Worm (Caenorhabditis elegans) whole organism, mixed stage, embryonic: ENCODE results near the gene gtf-2E2.

Experiments used
- bed-3 ChIP-seq: fragments of 200-800 bp; sonication (Bioruptor generic); optimal IDR thresholded peaks from 3 replicates; lab custom pipeline; 2018; ENCODE audit warnings: mild to moderate bottlenecking, missing genetic modification characterization, moderate library complexity, missing compliant biosample characterization
- ceh-39 ChIP-seq: fragments of 150-350 bp; optimal IDR thresholded peaks from 2 replicates; lab custom pipeline; 2014; ENCODE audit warnings: missing biosample characterization, missing genetic modification characterization
- ceh-43 ChIP-seq: fragments of 200-800 bp; sonication (Bioruptor generic); optimal IDR thresholded peaks from 2 replicates; lab custom pipeline; 2018; ENCODE audit warnings: mild to moderate bottlenecking, missing genetic modification characterization, moderate library complexity, missing compliant biosample characterization
- ceh-83 ChIP-seq: fragments of 200-800 bp; sonication (Bioruptor generic); optimal IDR thresholded peaks from 2 replicates; lab custom pipeline; 2018; ENCODE audit warnings: mild to moderate bottlenecking, missing genetic modification characterization, missing compliant biosample characterization
- ces-1 ChIP-seq: fragments of 150-350 bp; optimal IDR thresholded peaks from 2 replicates; lab custom pipeline; 2014; ENCODE audit warnings: missing biosample characterization, missing genetic modification reagents, missing genetic modification characterization
- cnd-1 ChIP-seq: fragments of 200-800 bp; sonication (Bioruptor generic); optimal IDR thresholded peaks from 2 replicates; lab custom pipeline; 2018; ENCODE audit warnings: mild to moderate bottlenecking, missing genetic modification characterization, missing compliant biosample characterization
- drap-1 ChIP-seq: fragments of 200-800 bp; sonication (Bioruptor generic); optimal IDR thresholded peaks from 3 replicates; lab custom pipeline; 2018; ENCODE audit warnings: mild to moderate bottlenecking, missing genetic modification characterization, missing compliant biosample characterization
- elt-1 ChIP-seq: sonication (generic microtip); optimal IDR thresholded peaks from 2 replicates; lab custom pipeline; 2017; ENCODE audit warnings: missing genetic modification characterization, mild to moderate bottlenecking, missing compliant biosample characterization, antibody characterized with exemption, moderate library complexity, borderline replicate concordance; ENCODE audit not compliant: insufficient read depth
- elt-3 ChIP-seq: fragments of 150-350 bp; optimal IDR thresholded peaks from 2 replicates; lab custom pipeline; 2014; ENCODE audit warnings: missing biosample characterization, missing genetic modification characterization
- flh-1 ChIP-seq: fragments of 200-800 bp; sonication (Bioruptor generic); optimal IDR thresholded peaks from 2 replicates; lab custom pipeline; 2018; ENCODE audit warnings: mild to moderate bottlenecking, missing genetic modification characterization, moderate library complexity, missing compliant biosample characterization
- ham-2 ChIP-seq: fragments of 200-800 bp; sonication (Bioruptor generic); optimal IDR thresholded peaks from 2 replicates; lab custom pipeline; 2018; ENCODE audit warnings: mild to moderate bottlenecking, missing genetic modification characterization, missing compliant biosample characterization
- hlh-1 ChIP-seq: fragments of 150-350 bp; optimal IDR thresholded peaks from 2 replicates; lab custom pipeline; 2014; ENCODE audit warnings: missing biosample characterization, missing genetic modification reagents, missing genetic modification characterization
- lin-13 ChIP-seq: fragments of 150-350 bp; optimal IDR thresholded peaks from 2 replicates; lab custom pipeline; 2014; ENCODE audit warnings: missing biosample characterization, missing genetic modification characterization
- lin-32 ChIP-seq: fragments of 200-800 bp; sonication (Bioruptor generic); optimal IDR thresholded peaks from 2 replicates; lab custom pipeline; 2018; ENCODE audit warnings: mild to moderate bottlenecking, missing genetic modification characterization, missing compliant biosample characterization
- lsy-2 ChIP-seq: fragments of 150-350 bp; optimal IDR thresholded peaks from 2 replicates; lab custom pipeline; 2014; ENCODE audit warnings: missing biosample characterization, missing genetic modification characterization
- mab-5 ChIP-seq: fragments of 150-350 bp; optimal IDR thresholded peaks from 2 replicates; lab custom pipeline; 2014; ENCODE audit warnings: missing biosample characterization, missing genetic modification characterization
- mep-1 ChIP-seq: fragments of 150-350 bp; optimal IDR thresholded peaks from 2 replicates; lab custom pipeline; 2017; ENCODE audit warnings: missing biosample characterization, missing genetic modification reagents, missing genetic modification characterization, inconsistent platforms
- mls-2 ChIP-seq: sonication (generic microtip); optimal IDR thresholded peaks from 2 replicates; lab custom pipeline; 2016; ENCODE audit warnings: mild to moderate bottlenecking, missing genetic modification characterization, moderate library complexity, missing compliant biosample characterization
- nhr-12 ChIP-seq: fragments of 150-350 bp; optimal IDR thresholded peaks from 2 replicates; lab custom pipeline; 2014; ENCODE audit warnings: missing biosample characterization, missing genetic modification characterization
- nhr-237 ChIP-seq: fragments of 150-350 bp; optimal IDR thresholded peaks from 2 replicates; lab custom pipeline; 2014; ENCODE audit warnings: missing biosample characterization, missing genetic modification characterization
- nhr-28 ChIP-seq: fragments of 150-350 bp; optimal IDR thresholded peaks from 2 replicates; lab custom pipeline; 2014; ENCODE audit warnings: missing biosample characterization, missing genetic modification characterization
- nhr-76 ChIP-seq: sonication (generic microtip); optimal IDR thresholded peaks from 2 replicates; lab custom pipeline; 2017; ENCODE audit warnings: missing biosample characterization, missing genetic modification characterization
- pha-4 ChIP-seq: fragments of 150-350 bp; optimal IDR thresholded peaks from 2 replicates; lab custom pipeline; 2018; ENCODE audit warnings: missing biosample characterization, missing genetic modification reagents, missing genetic modification characterization
- snpc-4 ChIP-seq: fragments of 150-350 bp; optimal IDR thresholded peaks from 2 replicates; lab custom pipeline; 2014; ENCODE audit warnings: missing biosample characterization, missing genetic modification characterization
- sptf-1 ChIP-seq: sonication (generic microtip); optimal IDR thresholded peaks from 2 replicates; lab custom pipeline; 2017; ENCODE audit warnings: mild to moderate bottlenecking, missing genetic modification characterization, moderate library complexity, missing compliant biosample characterization
- tbx-8 ChIP-seq: fragments of 200-800 bp; sonication (Bioruptor generic); optimal IDR thresholded peaks from 2 replicates; lab custom pipeline; 2018; ENCODE audit warnings: mild to moderate bottlenecking, missing genetic modification characterization, moderate library complexity, missing compliant biosample characterization
- unc-120 ChIP-seq: sonication (generic microtip); optimal IDR thresholded peaks from 2 replicates; lab custom pipeline; 2017; ENCODE audit warnings: missing genetic modification characterization, missing compliant biosample characterization; ENCODE audit not compliant: poor library complexity, severe bottlenecking
- unc-39 ChIP-seq: fragments of 150-350 bp; optimal IDR thresholded peaks from 2 replicates; lab custom pipeline; 2014; ENCODE audit warnings: missing biosample characterization, missing genetic modification characterization
- unc-62 ChIP-seq: fragments of 150-350 bp; optimal IDR thresholded peaks from 2 replicates; lab custom pipeline; 2014; ENCODE audit warnings: missing biosample characterization, missing genetic modification reagents, missing genetic modification characterization
- zip-8 ChIP-seq: fragments of 150-350 bp; optimal IDR thresholded peaks from 2 replicates; lab custom pipeline; 2014; ENCODE audit warnings: missing biosample characterization, missing genetic modification characterization
- ztf-11 ChIP-seq: fragments of 150-350 bp; optimal IDR thresholded peaks from 2 replicates; lab custom pipeline; 2014; ENCODE audit warnings: missing biosample characterization, missing genetic modification characterization

Gene gtf-2E2

ce11 chrII:11578327-11578726 lies 36.0 kb upstream of the gtf-2E2 start, which contains the start of gene smc-6:
Gene smc-6, plus strand, starts transcription at chrII:11578716.
- TF ChIP-seq nhr-28 (tag; lab: Kevin White, UChicago): no peak
- no peak for TF ChIP-seq tbx-8 (GFP tag; lab: Kevin White, UChicago)
- no peak for TF ChIP-seq lin-32 (GFP tag; lab: Kevin White, UChicago)
- TF ChIP-seq mep-1: peak; percentile 32
- TF ChIP-seq mls-2 (tag; lab: Kevin White, UChicago): no peak
- TF ChIP-seq unc-62: no peak
- no peak for TF ChIP-seq zip-8
- TF ChIP-seq ham-2: no peak

ce11 chrII:11577861-11578260 lies 35.6 kb upstream of the gtf-2E2 start:
- TF ChIP-seq cnd-1 (tag; lab: Kevin White, UChicago) (no peak), bed-3 (no peak), drap-1 (GFP tag; lab: Kevin White, UChicago) (no peak), elt-1 (tag; lab: Kevin White, UChicago) (no peak), mab-5 (tag; lab: Kevin White, UChicago) (no peak), nhr-76 (tag; lab: Kevin White, UChicago) (no peak), zip-8 (no peak), ceh-43 (GFP tag; lab: Kevin White, UChicago) (no peak), ceh-83 (GFP tag; lab: Kevin White, UChicago) (no peak), unc-120 (tag; lab: Kevin White, UChicago) (no peak), nhr-12 (tag; lab: Kevin White, UChicago) (no peak), sptf-1 (tag; lab: Kevin White, UChicago) (no peak)

- no peak for TF ChIP-seq flh-1 (GFP tag; lab: Kevin White, UChicago)
- peak; percentile 20 for TF ChIP-seq hlh-1 (tag; lab: Kevin White, UChicago)
These were observed 35.1 kb upstream of the gtf-2E2 start, which contains the start of gene pcs-1 for ce11 chrII:11577397-11577796. Gene pcs-1, minus strand, starts transcription at chrII:11577740.

ce11 chrII:11572944-11573343 lies 30.6 kb upstream of the gtf-2E2 start, which contains the start of gene F54D5.2:
Gene F54D5.2, plus strand, starts transcription at chrII:11573180.
- no peak for TF ChIP-seq elt-3
- no peak for TF ChIP-seq nhr-28 (tag; lab: Kevin White, UChicago)
- no peak for TF ChIP-seq unc-39 (tag; lab: Kevin White, UChicago)
- TF ChIP-seq flh-1 (GFP tag; lab: Kevin White, UChicago): no peak
- TF ChIP-seq sptf-1 (tag; lab: Kevin White, UChicago): no peak
- TF ChIP-seq cnd-1 (tag; lab: Kevin White, UChicago): no peak
- no peak for TF ChIP-seq lin-32 (GFP tag; lab: Kevin White, UChicago)
- TF ChIP-seq nhr-76 (tag; lab: Kevin White, UChicago): no peak
- no peak for TF ChIP-seq nhr-237 (tag; lab: Kevin White, UChicago)
- no peak for TF ChIP-seq lin-13 (tag; lab: Kevin White, UChicago)
- no peak for TF ChIP-seq pha-4
- no peak for TF ChIP-seq ceh-39 (tag; lab: Kevin White, UChicago)

- no peak for TF ChIP-seq unc-62
- no peak for TF ChIP-seq drap-1 (GFP tag; lab: Kevin White, UChicago)
- TF ChIP-seq ceh-83 (GFP tag; lab: Kevin White, UChicago): no peak
- TF ChIP-seq unc-120 (tag; lab: Kevin White, UChicago): no peak
- TF ChIP-seq sptf-1 (tag; lab: Kevin White, UChicago): no peak
- TF ChIP-seq zip-8: peak; percentile 98
- TF ChIP-seq elt-1 (tag; lab: Kevin White, UChicago): no peak
These were observed 29.1 kb upstream of the gtf-2E2 start, which contains the start of gene F54D5.3 for ce11 chrII:11571260-11571854. Gene F54D5.3, plus strand, starts transcription at chrII:11571805.

- TF ChIP-seq tbx-8 (GFP tag; lab: Kevin White, UChicago): no peak
- TF ChIP-seq drap-1 (GFP tag; lab: Kevin White, UChicago): no peak
- no peak for TF ChIP-seq ces-1 (GFP tag; lab: Kevin White, UChicago)
- TF ChIP-seq lin-32 (GFP tag; lab: Kevin White, UChicago): no peak
- TF ChIP-seq ztf-11 (tag; lab: Kevin White, UChicago): no peak
- no peak for TF ChIP-seq lsy-2 (tag; lab: Kevin White, UChicago)
- TF ChIP-seq nhr-237 (tag; lab: Kevin White, UChicago): no peak
- TF ChIP-seq ceh-43 (GFP tag; lab: Kevin White, UChicago): no peak
- no peak for TF ChIP-seq snpc-4 (tag; lab: Kevin White, UChicago)
- TF ChIP-seq sptf-1 (tag; lab: Kevin White, UChicago): no peak
- no peak for TF ChIP-seq unc-120 (tag; lab: Kevin White, UChicago)
- TF ChIP-seq bed-3: no peak
- TF ChIP-seq nhr-12 (tag; lab: Kevin White, UChicago): no peak
These were observed 27.0 kb upstream of the gtf-2E2 start, which contains the start of the genes F54D5.23 and F54D5.4 for ce11 chrII:11569213-11569868. Gene F54D5.23, minus strand, starts transcription at chrII:11569287. Gene F54D5.4, plus strand, starts transcription at chrII:11569818.
